Worm (Caenorhabditis elegans): ENCODE measurements around the gene jmjd-3.2.

- no peak for TF ChIP-seq tbp1 (GFP tag; optimal IDR thresholded peaks at IDR 0.05)
- no peak for TF ChIP-seq rec-8 (tag; optimal IDR thresholded peaks at IDR 0.05)
- no peak for TF ChIP-seq lir-1 (GFP tag; conservative IDR thresholded peaks at IDR 0.05)
- TF ChIP-seq F33H1.4 (GFP tag; IDR thresholded peaks at IDR 0.05), result no peak
- no peak for TF ChIP-seq mel-28 (tag; optimal IDR thresholded peaks at IDR 0.05; ENCODE audit: borderline replicate concordance)
- TF ChIP-seq ceh-100 (GFP tag; IDR thresholded peaks at IDR 0.05), result no peak
- TF ChIP-seq sea-2 (GFP tag; IDR thresholded peaks at IDR 0.05), result no peak
- TF ChIP-seq lsl-1 (GFP tag; optimal IDR thresholded peaks at IDR 0.05), result no peak
- no peak for TF ChIP-seq snpc-4 (GFP tag; optimal IDR thresholded peaks at IDR 0.05)
- TF ChIP-seq snpc-4 (tag; optimal IDR thresholded peaks at IDR 0.05), result no peak
- no peak for TF ChIP-seq B0035.1 (tag; optimal IDR thresholded peaks at IDR 0.05)
- TF ChIP-seq ama-1 (optimal IDR thresholded peaks at IDR 0.05), result no peak
- no peak for TF ChIP-seq ama-1 (GFP tag; optimal IDR thresholded peaks at IDR 0.05)
- TF ChIP-seq lsy-27 (tag; optimal IDR thresholded peaks at IDR 0.05; ENCODE audit: borderline replicate concordance, insufficient read depth), result no peak
- TF ChIP-seq egrh-3 (GFP tag; IDR thresholded peaks at IDR 0.05), result no peak
- no peak for TF ChIP-seq nfya-1 (tag; optimal IDR thresholded peaks at IDR 0.05; ENCODE audit: borderline replicate concordance, insufficient read depth)
These were observed 16.5 kb downstream of the jmjd-3.2 start, which contains the start of gene M163.7 for ce11 chrX:14464513-14464912.
